Fruit fly (Drosophila melanogaster) whole organism, pupa: ENCODE measurements around the gene dnd.

Experiments
- CG10348 ChIP-seq: fragments of 200-800 bp; sonication (Bioruptor generic); IDR thresholded peaks from 2 replicates; pipeline ENCODE4 v1.3.6; 2022; ENCODE audit warnings: missing biosample characterization, missing genetic modification characterization
- CG12605 ChIP-seq: fragments of 200-800 bp; sonication (Bioruptor generic); IDR thresholded peaks from 2 replicates; pipeline ENCODE4 v1.3.6; 2022; ENCODE audit warnings: missing biosample characterization, missing genetic modification characterization
- CG13204 ChIP-seq: fragments of 200-800 bp; sonication (Bioruptor generic); optimal IDR thresholded peaks from 2 replicates; lab custom pipeline; 2018; ENCODE audit warnings: missing biosample characterization, mild to moderate bottlenecking, missing genetic modification characterization, moderate library complexity
- CG14655 ChIP-seq: fragments of 200-800 bp; sonication (Bioruptor generic); optimal IDR thresholded peaks from 3 replicates; lab custom pipeline; 2017; ENCODE audit warnings: mild to moderate bottlenecking, missing biosample characterization, missing genetic modification reagents, missing genetic modification characterization
- CG15710 ChIP-seq: fragments of 200-800 bp; sonication (Bioruptor generic); optimal IDR thresholded peaks from 2 replicates; lab custom pipeline; 2018; ENCODE audit warnings: missing biosample characterization, mild to moderate bottlenecking, missing genetic modification characterization, moderate library complexity
- CG17806 ChIP-seq: fragments of 200-800 bp; sonication (Bioruptor generic); optimal IDR thresholded peaks from 2 replicates; lab custom pipeline; 2018; ENCODE audit warnings: missing biosample characterization, mild to moderate bottlenecking, missing genetic modification characterization, moderate library complexity
- CG32121 ChIP-seq: fragments of 200-800 bp; sonication (Bioruptor generic); IDR thresholded peaks from 2 replicates; pipeline ENCODE4 v1.3.6; 2022; ENCODE audit warnings: missing biosample characterization, missing genetic modification characterization
- CG34367 ChIP-seq: fragments of 200-800 bp; sonication (Bioruptor generic); optimal IDR thresholded peaks from 2 replicates; lab custom pipeline; 2018; ENCODE audit warnings: missing biosample characterization, mild to moderate bottlenecking, missing genetic modification characterization
- CG4496 ChIP-seq: fragments of 200-800 bp; sonication (Bioruptor generic); IDR thresholded peaks from 3 replicates; pipeline ENCODE4 v1.3.6; 2022; ENCODE audit warnings: missing biosample characterization, missing genetic modification characterization
- CG8159 ChIP-seq: fragments of 200-800 bp; sonication (Bioruptor generic); optimal IDR thresholded peaks from 3 replicates; lab custom pipeline; 2018; ENCODE audit warnings: missing biosample characterization, mild to moderate bottlenecking, missing genetic modification characterization, moderate library complexity
- CG8301 ChIP-seq: fragments of 200-800 bp; sonication (Bioruptor generic); optimal IDR thresholded peaks from 2 replicates; lab custom pipeline; 2018; ENCODE audit warnings: missing biosample characterization, mild to moderate bottlenecking, missing genetic modification characterization
- CG9948 ChIP-seq: fragments of 200-800 bp; sonication (Bioruptor generic); optimal IDR thresholded peaks from 2 replicates; lab custom pipeline; 2018; ENCODE audit warnings: missing biosample characterization, mild to moderate bottlenecking, missing genetic modification characterization, moderate library complexity
- D1 ChIP-seq: fragments of 200-800 bp; sonication (Bioruptor generic); optimal IDR thresholded peaks from 2 replicates; lab custom pipeline; 2018; ENCODE audit warnings: missing biosample characterization, mild to moderate bottlenecking, missing genetic modification characterization, moderate library complexity
- EcR ChIP-seq: fragments of 200-800 bp; sonication (Bioruptor generic); optimal IDR thresholded peaks from 3 replicates; lab custom pipeline; 2019; ENCODE audit warnings: missing biosample characterization, missing genetic modification characterization, mild to moderate bottlenecking, moderate library complexity, missing genetic modification reagents
- Ets98B ChIP-seq: fragments of 200-800 bp; sonication (Bioruptor generic); IDR thresholded peaks from 2 replicates; pipeline ENCODE4 v1.3.6; 2022; ENCODE audit warnings: missing biosample characterization, missing genetic modification characterization
- Pif1A ChIP-seq: fragments of 200-800 bp; sonication (Bioruptor generic); optimal IDR thresholded peaks from 3 replicates; lab custom pipeline; 2016; ENCODE audit warnings: missing biosample characterization, missing genetic modification characterization
- Pif1B ChIP-seq: fragments of 200-800 bp; sonication (Bioruptor generic); optimal IDR thresholded peaks from 3 replicates; lab custom pipeline; 2016; ENCODE audit warnings: missing biosample characterization, missing genetic modification characterization
- Snoo ChIP-seq: fragments of 200-800 bp; sonication (Bioruptor generic); optimal IDR thresholded peaks from 3 replicates; lab custom pipeline; 2017; ENCODE audit warnings: missing biosample characterization, mild to moderate bottlenecking, missing genetic modification characterization, inconsistent platforms
- fd96Ca ChIP-seq: fragments of 200-800 bp; sonication (Bioruptor generic); IDR thresholded peaks from 3 replicates; pipeline ENCODE4 v1.3.6; 2022; ENCODE audit warnings: missing biosample characterization, missing genetic modification characterization
- gl ChIP-seq: fragments of 200-800 bp; sonication (Bioruptor generic); optimal IDR thresholded peaks from 2 replicates; lab custom pipeline; 2018; ENCODE audit warnings: missing biosample characterization, mild to moderate bottlenecking, missing genetic modification characterization
- rn ChIP-seq: fragments of 200-800 bp; sonication (Bioruptor generic); IDR thresholded peaks from 2 replicates; pipeline ENCODE4 v1.3.6; 2022; ENCODE audit warnings: missing biosample characterization, missing genetic modification characterization

Gene dnd

DNA sequence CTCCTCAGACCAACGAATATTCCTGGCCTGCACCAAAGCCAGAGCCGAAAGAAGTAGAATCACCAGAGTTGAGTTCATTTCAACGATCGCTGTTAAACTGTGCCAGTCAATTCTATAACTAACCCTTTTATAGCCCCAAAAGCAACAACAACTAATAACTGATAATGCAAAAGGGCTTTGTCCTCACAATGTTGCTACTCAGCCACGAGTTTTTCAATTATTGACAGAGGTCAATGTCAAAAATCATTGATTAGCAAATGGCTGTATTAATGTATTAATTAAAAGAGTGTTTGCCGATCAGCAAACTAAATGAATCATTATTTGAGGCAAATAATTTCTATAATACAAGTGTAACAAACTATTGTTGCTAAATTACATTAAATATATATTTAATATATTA lies 2.8 kb downstream of the dnd start, which contains the start of gene fit:
Gene fit, minus strand, starts transcription at position 101 of the 400 bp plus-strand sequence.
- TF ChIP-seq gl (tag; lab: Kevin White, UChicago) (no peak), D1 (no peak), CG34367 (no peak), Pif1B (no peak), CG15710 (tag; lab: Kevin White, UChicago) (no peak), CG13204 (no peak), CG9948 (no peak), EcR (GFP tag; lab: Kevin White, UChicago) (no peak), CG12605 (GFP tag; lab: Robert Waterston, UW) (no peak), rn (GFP tag; lab: Robert Waterston, UW) (no peak), CG8301 (tag; lab: Kevin White, UChicago) (no peak), CG8159 (tag; lab: Kevin White, UChicago) (no peak), CG4496 (GFP tag; lab: Robert Waterston, UW) (no peak), Ets98B (GFP tag; lab: Robert Waterston, UW) (no peak), Snoo (tag; lab: Kevin White, UChicago) (no peak), fd96Ca (GFP tag; lab: Robert Waterston, UW) (no peak), CG17806 (no peak), Pif1A (GFP tag; lab: Kevin White, UChicago) (no peak), CG10348 (GFP tag; lab: Robert Waterston, UW) (no peak), CG14655 (GFP tag; lab: Kevin White, UChicago) (no peak)

DNA sequence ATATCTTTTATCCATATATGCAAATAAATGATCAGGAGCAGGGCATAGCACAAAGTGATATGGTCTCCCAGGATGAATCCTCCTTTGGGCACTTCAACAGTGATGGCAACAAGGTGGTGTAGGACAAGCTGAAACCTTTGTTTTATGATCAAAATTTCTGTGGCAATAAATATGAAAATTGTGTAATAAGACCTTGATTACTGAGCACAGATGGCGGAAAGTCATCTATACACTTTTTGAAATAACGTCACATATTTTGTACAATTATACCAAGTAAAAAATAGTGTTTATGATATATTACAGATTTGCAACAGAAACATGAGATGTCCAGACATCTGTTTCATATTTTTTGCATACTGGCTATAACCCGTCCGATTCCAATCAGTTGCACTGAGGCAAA lies 6.6 kb downstream of the dnd start, which contains the start of gene CG31465:
Gene CG31465, plus strand, starts transcription at position 301 of the 400 bp plus-strand sequence.
- TF ChIP-seq CG14655 (GFP tag; lab: Kevin White, UChicago) = no peak
- TF ChIP-seq Pif1B = no peak

dm6 chr3R:21878473-21878872 lies 8.7 kb downstream of the dnd start, which contains the start of gene CG34148:
Gene CG34148, minus strand, starts transcription at chr3R:21878686.
- TF ChIP-seq Pif1B (no peak), rn (GFP tag; lab: Robert Waterston, UW) (no peak), Pif1A (GFP tag; lab: Kevin White, UChicago) (no peak), CG12605 (GFP tag; lab: Robert Waterston, UW) (no peak), CG9948 (no peak), CG8301 (tag; lab: Kevin White, UChicago) (no peak), EcR (GFP tag; lab: Kevin White, UChicago) (no peak)

dm6 chr3R:21877636-21878035 lies 9.5 kb downstream of the dnd start, which contains the start of gene P5CDh2:
Gene P5CDh2, plus strand, starts transcription at chr3R:21877936.
- TF ChIP-seq CG32121 (GFP tag; lab: Robert Waterston, UW) = no peak
- no peak for TF ChIP-seq CG17806
- TF ChIP-seq CG9948 = no peak
- TF ChIP-seq fd96Ca (GFP tag; lab: Robert Waterston, UW) = no peak
- no peak for TF ChIP-seq EcR (GFP tag; lab: Kevin White, UChicago)
- no peak for TF ChIP-seq rn (GFP tag; lab: Robert Waterston, UW)
- TF ChIP-seq CG12605 (GFP tag; lab: Robert Waterston, UW) = no peak
- TF ChIP-seq CG8301 (tag; lab: Kevin White, UChicago) = no peak
- TF ChIP-seq CG4496 (GFP tag; lab: Robert Waterston, UW) = no peak

- TF ChIP-seq CG8159 (tag; lab: Kevin White, UChicago) (peak; percentile 28), EcR (GFP tag; lab: Kevin White, UChicago) (peak; percentile 86), CG10348 (GFP tag; lab: Robert Waterston, UW) (no peak), CG13204 (peak; percentile 26), gl (tag; lab: Kevin White, UChicago) (no peak), CG4496 (GFP tag; lab: Robert Waterston, UW) (peak; percentile 61; the same call in 2 of the 3 replicates), fd96Ca (GFP tag; lab: Robert Waterston, UW) (peak; percentile 45; the same call in 1 of the 3 replicates), CG8301 (tag; lab: Kevin White, UChicago) (no peak), Snoo (tag; lab: Kevin White, UChicago) (peak; percentile 47), CG32121 (GFP tag; lab: Robert Waterston, UW) (peak; percentile 67), CG15710 (tag; lab: Kevin White, UChicago) (peak; percentile 11), Pif1A (GFP tag; lab: Kevin White, UChicago) (peak; percentile 29), Ets98B (GFP tag; lab: Robert Waterston, UW) (peak; percentile 81; the same call in 1 of the 2 replicates), CG12605 (GFP tag; lab: Robert Waterston, UW) (peak; percentile 74; the same call in 1 of the 2 replicates)
Measured at dm6 chr3R:21874982-21875466, 12.1 kb downstream of the dnd start, which contains the start of gene CG6656. Gene CG6656, plus strand, starts transcription at chr3R:21875293.

DNA sequence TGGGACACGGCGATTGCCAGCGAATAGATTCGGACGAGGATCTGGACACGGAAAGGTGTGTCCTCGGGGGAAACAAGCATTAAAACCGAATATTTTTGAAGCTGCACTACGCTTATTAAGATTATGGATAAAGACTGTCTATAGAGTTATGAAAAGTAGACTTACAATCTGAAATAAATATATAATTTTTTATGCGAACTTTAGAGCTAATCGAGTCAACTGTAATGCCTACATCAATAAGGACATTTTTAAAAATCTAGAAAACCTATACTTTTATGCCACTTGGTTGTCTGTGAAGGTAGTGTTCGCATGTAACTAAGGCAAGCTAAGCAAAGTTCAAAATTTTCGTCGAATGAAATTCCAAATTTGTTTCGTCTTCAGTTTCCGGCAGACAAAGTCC lies 13.7 kb downstream of the dnd start, which contains the start of gene CG31178:
Gene CG31178, plus strand, starts transcription at position 301 of the 400 bp plus-strand sequence.
- TF ChIP-seq CG32121 (GFP tag; lab: Robert Waterston, UW) (no peak), CG17806 (no peak), D1 (no peak), Snoo (tag; lab: Kevin White, UChicago) (no peak), rn (GFP tag; lab: Robert Waterston, UW) (no peak)
